Fruit fly (Drosophila melanogaster) whole organism, embryonic: Measurements from ENCODE around the gene CG16854.
A peak's percentile ranks its signal among the peaks of the same experiment; 100 is the strongest.

Source experiments
- Bdp1 ChIP-seq: fragments of 200-800 bp; sonication (Bioruptor generic); optimal IDR thresholded peaks from 3 replicates; lab custom pipeline; 2016; ENCODE audit warnings: missing biosample characterization, missing genetic modification characterization
- Blimp-1 ChIP-seq: fragments of 200-800 bp; sonication (Bioruptor generic); optimal IDR thresholded peaks from 3 replicates; lab custom pipeline; 2018; ENCODE audit warnings: missing biosample characterization, missing genetic modification characterization, mild to moderate bottlenecking, moderate library complexity, missing genetic modification reagents
- CG1024 ChIP-seq: fragments of 200-800 bp; sonication (Bioruptor generic); IDR thresholded peaks from 2 replicates; pipeline ENCODE4 v1.3.6; 2022; ENCODE audit warnings: missing biosample characterization, missing genetic modification characterization
- CG10366 ChIP-seq: fragments of 200-800 bp; sonication (Bioruptor generic); IDR thresholded peaks from 2 replicates; pipeline ENCODE4 v1.3.6; 2022; ENCODE audit warnings: missing biosample characterization, missing genetic modification characterization
- CG10462 ChIP-seq: fragments of 200-800 bp; sonication (Bioruptor generic); optimal IDR thresholded peaks from 2 replicates; lab custom pipeline; 2016; ENCODE audit warnings: missing biosample characterization, missing genetic modification characterization
- CG12769 ChIP-seq: fragments of 200-800 bp; sonication (Bioruptor generic); optimal IDR thresholded peaks from 2 replicates; lab custom pipeline; 2019; ENCODE audit warnings: missing biosample characterization, mild to moderate bottlenecking, missing genetic modification characterization, moderate library complexity
- CG13624 ChIP-seq: fragments of 200-800 bp; sonication (Bioruptor generic); optimal IDR thresholded peaks from 2 replicates; lab custom pipeline; 2016; ENCODE audit warnings: missing biosample characterization, missing genetic modification characterization
- CG13775 ChIP-seq: fragments of 200-800 bp; sonication (Bioruptor generic); optimal IDR thresholded peaks from 3 replicates; lab custom pipeline; 2017; ENCODE audit warnings: missing biosample characterization, mild to moderate bottlenecking, missing genetic modification characterization
- CG1602 ChIP-seq: fragments of 200-800 bp; sonication (Bioruptor generic); optimal IDR thresholded peaks from 3 replicates; lab custom pipeline; 2016; ENCODE audit warnings: missing biosample characterization, missing genetic modification characterization
- CG17328 ChIP-seq: fragments of 200-800 bp; sonication (Bioruptor generic); IDR thresholded peaks from 2 replicates; pipeline ENCODE4 v1.3.6; 2022; ENCODE audit warnings: missing biosample characterization, missing genetic modification characterization
- CG4854 ChIP-seq: fragments of 200-800 bp; sonication (Bioruptor generic); optimal IDR thresholded peaks from 2 replicates; lab custom pipeline; 2016; ENCODE audit warnings: missing biosample characterization, missing genetic modification characterization, inconsistent platforms
- CG6683 ChIP-seq: fragments of 200-800 bp; sonication (Bioruptor generic); optimal IDR thresholded peaks from 2 replicates; lab custom pipeline; 2017; ENCODE audit warnings: missing biosample characterization, mild to moderate bottlenecking, missing genetic modification characterization, missing genetic modification reagents
- CG6791 ChIP-seq: fragments of 200-800 bp; sonication (Bioruptor generic); IDR thresholded peaks from 3 replicates; pipeline ENCODE4 v1.3.6; 2022; ENCODE audit warnings: missing biosample characterization, missing genetic modification characterization; ENCODE audit not compliant: partially characterized antibody
- CG7357 ChIP-seq: fragments of 200-800 bp; sonication (Bioruptor generic); IDR thresholded peaks from 3 replicates; pipeline ENCODE4 v1.3.6; 2022; ENCODE audit warnings: missing biosample characterization, missing genetic modification characterization
- CG7372 ChIP-seq: fragments of 200-800 bp; sonication (Bioruptor generic); IDR thresholded peaks from 2 replicates; pipeline ENCODE4 v1.3.6; 2022; ENCODE audit warnings: missing biosample characterization, missing genetic modification characterization
- CG7963 ChIP-seq: fragments of 200-800 bp; sonication (Bioruptor generic); IDR thresholded peaks from 3 replicates; pipeline ENCODE4 v1.3.6; 2022; ENCODE audit warnings: missing biosample characterization, missing genetic modification characterization; ENCODE audit not compliant: partially characterized antibody
- CG8765 ChIP-seq: fragments of 200-800 bp; sonication (Bioruptor generic); IDR thresholded peaks from 2 replicates; pipeline ENCODE4 v1.3.6; 2022; ENCODE audit warnings: missing biosample characterization, missing genetic modification characterization
- CG8944 ChIP-seq: fragments of 200-800 bp; sonication (Bioruptor generic); optimal IDR thresholded peaks from 3 replicates; lab custom pipeline; 2016; ENCODE audit warnings: missing biosample characterization, missing genetic modification characterization
- CG9817 ChIP-seq: fragments of 200-800 bp; sonication (Bioruptor generic); optimal IDR thresholded peaks from 2 replicates; lab custom pipeline; 2018; ENCODE audit warnings: missing biosample characterization, mild to moderate bottlenecking, missing genetic modification characterization, moderate library complexity
- Camta ChIP-seq: fragments of 200-800 bp; sonication (Bioruptor generic); optimal IDR thresholded peaks from 2 replicates; lab custom pipeline; 2016; ENCODE audit warnings: missing biosample characterization, missing genetic modification characterization
- Dfd ChIP-seq, 2 experiments: fragments of >200 bp; optimal IDR thresholded peaks; 2 replicates each; lab custom pipeline; 2017; ENCODE audit warnings: missing biosample characterization in 2 of 2, missing genetic modification characterization in 2 of 2
- Dip2 ChIP-seq: fragments of 200-800 bp; sonication (Bioruptor generic); IDR thresholded peaks from 2 replicates; pipeline ENCODE4 v1.3.6; 2022; ENCODE audit warnings: missing biosample characterization, missing genetic modification characterization
- Dll ChIP-seq: fragments of 200-800 bp; sonication (Bioruptor generic); IDR thresholded peaks from 4 replicates; pipeline ENCODE4 v1.3.6; 2022; ENCODE audit warnings: missing biosample characterization, missing genetic modification characterization; ENCODE audit not compliant: partially characterized antibody
- Doc2 ChIP-seq: fragments of 200-800 bp; sonication (Bioruptor generic); IDR thresholded peaks from 2 replicates; pipeline ENCODE4 v1.3.6; 2022; ENCODE audit warnings: missing biosample characterization, missing genetic modification characterization
- Doc3 ChIP-seq: fragments of 200-800 bp; sonication (Bioruptor generic); IDR thresholded peaks from 3 replicates; pipeline ENCODE4 v1.3.6; 2022; ENCODE audit warnings: missing biosample characterization, missing genetic modification characterization; ENCODE audit not compliant: partially characterized antibody
- Dp ChIP-seq: fragments of 200-800 bp; sonication (Bioruptor generic); optimal IDR thresholded peaks from 2 replicates; lab custom pipeline; 2018; ENCODE audit warnings: missing biosample characterization, mild to moderate bottlenecking, missing genetic modification characterization, moderate library complexity
- E2f1 ChIP-seq: fragments of 200-800 bp; sonication (Bioruptor generic); IDR thresholded peaks from 2 replicates; pipeline ENCODE4 v1.3.6; 2022; ENCODE audit warnings: missing biosample characterization, missing genetic modification characterization
- HLH3B ChIP-seq: fragments of 200-800 bp; sonication (Bioruptor generic); IDR thresholded peaks from 2 replicates; pipeline ENCODE4 v1.3.6; 2022; ENCODE audit warnings: missing biosample characterization, missing genetic modification characterization
- Hsf ChIP-seq: fragments of 200-800 bp; sonication (Bioruptor generic); optimal IDR thresholded peaks from 3 replicates; lab custom pipeline; 2016; ENCODE audit warnings: missing biosample characterization, missing genetic modification characterization
- Neu2 ChIP-seq: fragments of 200-800 bp; sonication (Bioruptor generic); optimal IDR thresholded peaks from 3 replicates; lab custom pipeline; 2016; ENCODE audit warnings: missing biosample characterization, missing genetic modification characterization, borderline replicate concordance
- Nf-YA ChIP-seq: fragments of 200-800 bp; sonication (Bioruptor generic); IDR thresholded peaks from 2 replicates; pipeline ENCODE4 v1.3.6; 2022; ENCODE audit warnings: missing biosample characterization, missing genetic modification characterization
- Nf-YB ChIP-seq: fragments of 200-800 bp; sonication (Bioruptor generic); optimal IDR thresholded peaks from 3 replicates; lab custom pipeline; 2019; ENCODE audit warnings: missing biosample characterization, mild to moderate bottlenecking, missing genetic modification characterization, moderate library complexity
- Oaz ChIP-seq: fragments of 200-800 bp; sonication (Bioruptor generic); IDR thresholded peaks from 2 replicates; pipeline ENCODE4 v1.3.6; 2022; ENCODE audit warnings: missing biosample characterization, missing genetic modification characterization
- TFAM ChIP-seq: fragments of 200-800 bp; sonication (Bioruptor generic); optimal IDR thresholded peaks from 2 replicates; lab custom pipeline; 2017; ENCODE audit warnings: missing biosample characterization, missing genetic modification characterization, inconsistent platforms
- ash1 ChIP-seq: fragments of 200-800 bp; sonication (Bioruptor generic); optimal IDR thresholded peaks from 2 replicates; lab custom pipeline; 2018; ENCODE audit warnings: missing biosample characterization, mild to moderate bottlenecking, missing genetic modification characterization
- corto ChIP-seq: fragments of 200-800 bp; sonication (Bioruptor generic); optimal IDR thresholded peaks from 2 replicates; lab custom pipeline; 2016; ENCODE audit warnings: missing biosample characterization, mild to moderate bottlenecking, missing genetic modification characterization, moderate library complexity
- dimm ChIP-seq: fragments of 200-800 bp; sonication (Bioruptor generic); IDR thresholded peaks from 2 replicates; pipeline ENCODE4 v1.3.6; 2022; ENCODE audit warnings: missing biosample characterization, missing genetic modification characterization
- dm ChIP-seq: fragments of 200-800 bp; sonication (Bioruptor generic); optimal IDR thresholded peaks from 3 replicates; lab custom pipeline; 2016; ENCODE audit warnings: missing biosample characterization, missing genetic modification characterization
- dmrt99B ChIP-seq: fragments of 200-800 bp; sonication (Bioruptor generic); optimal IDR thresholded peaks from 2 replicates; lab custom pipeline; 2018; ENCODE audit warnings: missing biosample characterization, mild to moderate bottlenecking, missing genetic modification characterization, moderate library complexity
- dpn ChIP-seq, 2 experiments: fragments of 200-800 bp; sonication (Bioruptor generic); optimal IDR thresholded peaks; 3 replicates each; lab custom pipeline; 2016; ENCODE audit warnings: missing biosample characterization in 2 of 2, missing genetic modification characterization in 2 of 2
- exex ChIP-seq: fragments of 200-800 bp; sonication (Bioruptor generic); optimal IDR thresholded peaks from 4 replicates; lab custom pipeline; 2018; ENCODE audit warnings: missing biosample characterization, mild to moderate bottlenecking, missing genetic modification characterization, moderate library complexity
- grn ChIP-seq: fragments of 200-800 bp; sonication (Bioruptor generic); optimal IDR thresholded peaks from 3 replicates; lab custom pipeline; 2017; ENCODE audit warnings: missing biosample characterization, missing genetic modification characterization
- inv ChIP-seq: fragments of 200-800 bp; sonication (Bioruptor generic); IDR thresholded peaks from 2 replicates; pipeline ENCODE4 v1.3.6; 2022; ENCODE audit warnings: missing biosample characterization, missing genetic modification characterization; ENCODE audit not compliant: partially characterized antibody
- nau ChIP-seq: fragments of 200-800 bp; sonication (Bioruptor generic); optimal IDR thresholded peaks from 3 replicates; lab custom pipeline; 2017; ENCODE audit warnings: missing biosample characterization, mild to moderate bottlenecking, missing genetic modification characterization, missing genetic modification reagents
- odd ChIP-seq: fragments of 200-800 bp; sonication (Bioruptor generic); optimal IDR thresholded peaks from 2 replicates; lab custom pipeline; 2017; ENCODE audit warnings: missing biosample characterization, mild to moderate bottlenecking, missing genetic modification characterization
- p53 ChIP-seq: fragments of 200-800 bp; sonication (Bioruptor generic); optimal IDR thresholded peaks from 2 replicates; lab custom pipeline; 2016; ENCODE audit warnings: missing biosample characterization, missing genetic modification characterization
- sens-2 ChIP-seq: fragments of 200-800 bp; sonication (Bioruptor generic); IDR thresholded peaks from 2 replicates; pipeline ENCODE4 v1.3.6; 2022; ENCODE audit warnings: missing biosample characterization, missing genetic modification characterization
- z ChIP-seq: fragments of 200-800 bp; sonication (Bioruptor generic); IDR thresholded peaks from 3 replicates; pipeline ENCODE4 v1.3.6; 2022; ENCODE audit warnings: missing biosample characterization, missing genetic modification characterization
- zfh2 ChIP-seq: fragments of 200-800 bp; sonication (Bioruptor generic); optimal IDR thresholded peaks from 2 replicates; lab custom pipeline; 2016; ENCODE audit warnings: missing biosample characterization, missing genetic modification characterization

Gene CG16854

DNA sequence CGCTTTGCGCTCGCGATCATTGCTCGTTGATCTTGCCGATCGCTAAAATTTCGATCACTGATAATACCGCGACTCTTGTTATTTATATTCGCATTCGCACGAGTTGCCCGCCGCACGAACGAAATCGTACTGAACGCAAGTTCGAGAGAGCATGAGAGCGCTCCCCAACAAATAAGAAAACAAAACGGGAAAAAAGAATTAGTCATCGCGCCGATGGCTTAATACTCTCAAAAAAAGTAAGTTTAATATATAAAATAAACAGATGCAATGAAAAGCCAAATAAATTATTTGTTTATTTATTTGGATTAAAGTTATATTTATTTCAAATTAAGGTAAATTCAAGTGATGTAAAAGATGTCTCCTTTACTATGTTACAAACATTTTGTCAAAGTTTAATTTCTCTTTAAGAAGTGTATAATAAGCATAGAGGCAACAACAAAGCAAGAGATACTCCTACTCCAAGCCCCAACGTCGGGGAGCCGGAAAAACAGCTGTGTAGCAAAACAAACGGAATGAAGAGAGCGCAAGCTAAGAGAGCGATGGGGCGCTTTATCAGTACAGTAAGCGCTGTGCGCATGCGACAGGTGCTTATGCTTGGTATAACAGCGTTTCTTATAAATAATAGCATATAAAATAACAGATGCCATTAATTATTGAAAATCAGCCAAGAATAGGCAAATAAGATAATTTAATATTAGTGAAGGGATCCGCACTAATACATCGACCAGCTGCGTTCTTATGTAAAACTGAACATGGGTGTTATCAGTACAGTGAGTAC, 29.0 kb upstream of the CG16854 start (continued):
- TF ChIP-seq Hsf (GFP tag; lab: Kevin White, UChicago) (peak; percentile 81), Doc3 (GFP tag; lab: Robert Waterston, UW) (no peak), exex (tag; lab: Kevin White, UChicago) (peak; percentile 38), CG9817 (peak; percentile 8), CG13775 (GFP tag; lab: Kevin White, UChicago) (peak; percentile 71), Nf-YA (GFP tag; lab: Robert Waterston, UW) (no peak), Nf-YB (peak; percentile 45), CG10366 (peak; percentile 75), CG1602 (GFP tag; lab: Kevin White, UChicago) (peak; percentile 66), odd (GFP tag; lab: Kevin White, UChicago) (peak; percentile 47), TFAM (GFP tag; lab: Kevin White, UChicago) (no peak), z (GFP tag; lab: Robert Waterston, UW) (no peak), dimm (GFP tag; lab: Robert Waterston, UW) (0 out of 2 replicates have a peak, but pooled peaks have one; percentile 8), CG8765 (no peak), Bdp1 (GFP tag; lab: Kevin White, UChicago) (peak; percentile 46), Dfd (GFP tag; optimal IDR thresholded peaks at IDR 0.05; lab: Kevin White, UChicago) (no peak), CG7963 (GFP tag; lab: Robert Waterston, UW) (no peak), sens-2 (no peak), p53 (GFP tag; lab: Kevin White, UChicago) (no peak), CG7372 (GFP tag; lab: Robert Waterston, UW) (peak; percentile 58), Dp (GFP tag; lab: Kevin White, UChicago) (no peak), dpn (GFP tag; optimal IDR thresholded peaks at IDR 0.05; lab: Kevin White, UChicago) (peak; percentile 43 to 86), Dll (GFP tag; lab: Robert Waterston, UW) (no peak), Blimp-1 (peak; percentile 59), HLH3B (GFP tag; lab: Robert Waterston, UW) (peak; percentile 51), Camta (peak; percentile 47), CG6683 (peak; percentile 40), CG6791 (GFP tag; lab: Robert Waterston, UW) (no peak), grn (GFP tag; lab: Kevin White, UChicago) (peak; percentile 94), Doc2 (GFP tag; lab: Robert Waterston, UW) (no peak), inv (GFP tag; lab: Robert Waterston, UW) (no peak), E2f1 (GFP tag; lab: Robert Waterston, UW) (peak; percentile 56), CG4854 (GFP tag; lab: Kevin White, UChicago) (no peak), dm (GFP tag; lab: Kevin White, UChicago) (peak; percentile 49), corto (no peak), CG17328 (GFP tag; lab: Robert Waterston, UW) (peak; percentile 65), ash1 (GFP tag; lab: Kevin White, UChicago) (no peak), Neu2 (GFP tag; lab: Kevin White, UChicago) (no peak), CG12769 (tag; lab: Kevin White, UChicago) (peak; percentile 81), CG7357 (GFP tag; lab: Robert Waterston, UW) (no peak), nau (GFP tag; lab: Kevin White, UChicago) (peak; percentile 63), zfh2 (GFP tag; lab: Kevin White, UChicago) (peak; percentile 61), dmrt99B (tag; lab: Kevin White, UChicago) (peak; percentile 91), Dip2 (GFP tag; lab: Robert Waterston, UW) (no peak), CG8944 (GFP tag; lab: Kevin White, UChicago) (peak; percentile 41), CG13624 (GFP tag; lab: Kevin White, UChicago) (peak; percentile 0), Oaz (peak; percentile 35; the same call in 1 of the 2 replicates), CG10462 (GFP tag; lab: Kevin White, UChicago) (peak; percentile 74), CG1024 (GFP tag; lab: Robert Waterston, UW) (peak; percentile 45; the same call in 1 of the 2 replicates)
